Worm (Caenorhabditis elegans): ENCODE results near the gene gpx-4.

gpx-4 gene

ce11 chrIV:2642673-2643072 lies 32.1 kb downstream of the gpx-4 start, which contains the start of gene ric-8:
ric-8 (plus strand) TSS chrIV:2642973.
- no peak for TF ChIP-seq him-1 (tag; optimal IDR thresholded peaks at IDR 0.05)
- TF ChIP-seq dao-5 (tag; optimal IDR thresholded peaks at IDR 0.05) = no peak
- TF ChIP-seq W03F9.2 (tag; optimal IDR thresholded peaks at IDR 0.05) = no peak

DNA sequence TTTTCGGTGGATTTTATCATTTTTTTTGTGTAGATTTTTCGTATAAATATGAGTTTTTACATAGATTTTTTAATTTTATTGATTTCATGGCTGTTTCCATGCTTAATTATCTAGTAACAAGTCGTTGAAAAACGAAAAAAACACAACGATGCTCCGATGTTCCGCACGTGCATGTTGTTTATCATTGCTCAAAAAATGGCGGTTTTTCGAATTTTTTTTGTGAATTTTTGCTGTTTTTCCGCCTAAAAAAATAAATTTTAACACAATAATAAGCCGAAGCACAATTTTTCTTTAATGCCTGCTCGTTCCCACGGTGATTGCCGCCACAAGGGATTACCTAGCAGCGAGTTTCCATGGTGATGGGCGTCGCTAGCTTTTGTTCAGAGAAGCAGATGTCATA lies 32.8 kb downstream of the gpx-4 start:
- no peak for TF ChIP-seq dao-5 (tag; optimal IDR thresholded peaks at IDR 0.05)
- TF ChIP-seq W03F9.2 (tag; optimal IDR thresholded peaks at IDR 0.05) = no peak
- TF ChIP-seq him-1 (tag; optimal IDR thresholded peaks at IDR 0.05) = no peak

DNA sequence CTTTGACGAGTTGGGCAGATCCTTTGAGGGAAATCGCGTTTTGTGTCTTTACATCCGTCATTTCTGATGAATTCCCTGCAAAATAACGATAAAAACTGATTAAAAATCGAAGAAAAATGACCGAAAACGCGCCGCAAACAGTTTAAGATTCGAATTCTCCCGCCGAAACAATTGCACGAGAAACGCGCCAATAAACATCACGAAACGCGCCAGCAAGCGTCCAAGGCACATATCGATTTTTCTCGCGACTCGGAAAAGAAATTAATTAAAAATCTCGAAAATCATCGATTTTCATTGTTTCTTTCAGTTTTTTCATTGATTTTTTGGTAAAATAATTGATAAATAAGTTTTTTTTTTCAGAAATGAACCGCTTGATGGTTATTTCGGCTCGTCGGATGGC lies 33.9 kb downstream of the gpx-4 start, which contains the start of the genes mdf-2 and nduv-3:
mdf-2 (minus strand) TSS at position 176 of the 400 bp plus-strand sequence.
nduv-3 (plus strand) TSS at position 361 of the 400 bp plus-strand sequence.
- TF ChIP-seq dao-5 (tag; optimal IDR thresholded peaks at IDR 0.05) (no peak), W03F9.2 (tag; optimal IDR thresholded peaks at IDR 0.05) (peak; percentile 72)

- TF ChIP-seq W03F9.2 (tag; optimal IDR thresholded peaks at IDR 0.05) = no peak
- TF ChIP-seq dao-5 (tag; optimal IDR thresholded peaks at IDR 0.05) = no peak
- TF ChIP-seq him-1 (tag; optimal IDR thresholded peaks at IDR 0.05) = no peak
Measured at ce11 chrIV:2639666-2640273, 35.0 kb downstream of the gpx-4 start.

- TF ChIP-seq W03F9.2 (tag; optimal IDR thresholded peaks at IDR 0.05) = no peak
- no peak for TF ChIP-seq him-1 (tag; optimal IDR thresholded peaks at IDR 0.05)
- no peak for TF ChIP-seq dao-5 (tag; optimal IDR thresholded peaks at IDR 0.05)
Measured at ce11 chrIV:2634992-2635391, 39.8 kb downstream of the gpx-4 start.

- TF ChIP-seq dao-5 (tag; optimal IDR thresholded peaks at IDR 0.05) (no peak), him-1 (tag; optimal IDR thresholded peaks at IDR 0.05) (no peak), W03F9.2 (tag; optimal IDR thresholded peaks at IDR 0.05) (no peak)
Measured at ce11 chrIV:2630145-2630544, 44.7 kb downstream of the gpx-4 start.

- TF ChIP-seq dao-5 (tag; optimal IDR thresholded peaks at IDR 0.05) (no peak), him-1 (tag; optimal IDR thresholded peaks at IDR 0.05) (no peak), W03F9.2 (tag; optimal IDR thresholded peaks at IDR 0.05) (no peak)
Measured at ce11 chrIV:2628171-2628570, 46.6 kb downstream of the gpx-4 start, which contains the start of gene ngn-1. ngn-1 (minus strand) TSS chrIV:2628271.
